Worm (Caenorhabditis elegans) whole organism, midembryonic: Measurements from ENCODE around the gene spas-1.

Source experiments
- T22C8.4 ChIP-seq: fragments of 200-800 bp; sonication (Bioruptor generic); IDR thresholded peaks from 2 replicates; pipeline ENCODE4 v1.3.6; 2022; ENCODE audit warnings: missing genetic modification characterization, missing compliant biosample characterization
- cog-1 ChIP-seq: sonication (generic microtip); optimal IDR thresholded peaks from 2 replicates; lab custom pipeline; 2016; ENCODE audit warnings: missing genetic modification characterization, missing compliant biosample characterization
- flt-1 ChIP-seq: fragments of 200-800 bp; sonication (Bioruptor generic); IDR thresholded peaks from 2 replicates; pipeline ENCODE4 v1.3.6; 2022; ENCODE audit warnings: missing genetic modification characterization, missing compliant biosample characterization
- klf-2 ChIP-seq: fragments of 200-800 bp; sonication (Bioruptor generic); conservative IDR thresholded peaks from 2 replicates; pipeline ENCODE4 v1.3.6; 2022; ENCODE audit warnings: missing genetic modification reagents, missing genetic modification characterization, missing compliant biosample characterization
- med-1 ChIP-seq: sonication (generic microtip); optimal IDR thresholded peaks from 2 replicates; lab custom pipeline; 2017; ENCODE audit warnings: missing genetic modification characterization, mild to moderate bottlenecking, missing compliant biosample characterization, antibody characterized with exemption, missing genetic modification reagents; ENCODE audit not compliant: insufficient read depth
- ref-1 ChIP-seq: fragments of 200-800 bp; sonication (Bioruptor generic); conservative IDR thresholded peaks from 2 replicates; pipeline ENCODE4 v1.3.6; 2022; ENCODE audit warnings: missing genetic modification reagents, missing genetic modification characterization, missing compliant biosample characterization
- tab-1 ChIP-seq: fragments of 200-800 bp; sonication (Bioruptor generic); IDR thresholded peaks from 2 replicates; pipeline ENCODE4 v1.3.6; 2022; ENCODE audit warnings: missing genetic modification characterization, missing compliant biosample characterization
- ztf-23 ChIP-seq: fragments of 200-800 bp; sonication (Bioruptor generic); IDR thresholded peaks from 2 replicates; pipeline ENCODE4 v1.3.6; 2022; ENCODE audit warnings: missing genetic modification reagents, missing genetic modification characterization, missing compliant biosample characterization
- ztf-29 ChIP-seq: fragments of 200-800 bp; sonication (Bioruptor generic); IDR thresholded peaks from 2 replicates; pipeline ENCODE4 v1.3.6; 2022; ENCODE audit warnings: missing genetic modification reagents, missing genetic modification characterization, missing compliant biosample characterization

The spas-1 gene

DNA sequence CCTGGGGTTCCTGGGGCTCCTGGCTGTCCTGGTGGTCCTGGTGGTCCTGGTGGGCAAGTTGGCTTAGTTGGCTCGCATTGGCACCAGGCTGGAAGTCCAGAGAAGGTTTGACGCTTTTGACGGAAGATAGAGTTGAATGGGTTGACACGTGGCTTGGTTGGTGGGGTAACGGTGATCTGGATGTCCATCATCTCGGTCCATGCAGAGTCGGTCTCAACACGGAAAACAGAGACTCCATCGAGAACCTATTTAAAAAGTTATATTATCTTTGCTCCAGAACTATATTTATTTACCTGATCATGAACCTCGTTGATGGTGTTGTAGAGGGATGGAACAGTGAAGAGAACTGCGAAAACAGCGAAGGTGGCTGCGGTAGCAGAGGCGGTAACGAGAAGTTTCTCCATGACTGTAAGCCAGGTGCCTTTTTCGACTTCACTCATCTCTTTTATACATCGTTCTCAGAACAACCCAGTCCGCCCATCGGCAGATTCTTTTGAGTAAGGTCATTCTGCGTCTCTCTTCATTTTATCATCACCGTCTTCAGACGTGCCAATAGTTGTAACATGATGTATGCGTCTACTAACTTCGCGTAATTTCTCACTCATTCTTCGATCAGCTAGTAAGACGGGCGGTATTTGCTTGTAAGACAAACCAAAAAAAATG, 15.2 kb upstream of the spas-1 start, which contains the start of gene col-144:
Gene col-144 (minus strand): TSS at position 419 of the 663 bp plus-strand sequence.
- TF ChIP-seq cog-1, result no peak
- TF ChIP-seq T22C8.4 (GFP tag; lab: Robert Waterston, UW), result no peak
- no peak for TF ChIP-seq klf-2 (GFP tag; lab: Robert Waterston, UW)
- no peak for TF ChIP-seq med-1 (GFP tag; lab: Kevin White, UChicago)
- TF ChIP-seq ztf-23 (GFP tag; lab: Robert Waterston, UW), result no peak
- no peak for TF ChIP-seq ztf-29 (GFP tag; lab: Robert Waterston, UW)
- TF ChIP-seq tab-1 (GFP tag; lab: Robert Waterston, UW), result no peak
- TF ChIP-seq flt-1 (GFP tag; lab: Robert Waterston, UW), result no peak
- no peak for TF ChIP-seq ref-1 (GFP tag; lab: Robert Waterston, UW)

DNA sequence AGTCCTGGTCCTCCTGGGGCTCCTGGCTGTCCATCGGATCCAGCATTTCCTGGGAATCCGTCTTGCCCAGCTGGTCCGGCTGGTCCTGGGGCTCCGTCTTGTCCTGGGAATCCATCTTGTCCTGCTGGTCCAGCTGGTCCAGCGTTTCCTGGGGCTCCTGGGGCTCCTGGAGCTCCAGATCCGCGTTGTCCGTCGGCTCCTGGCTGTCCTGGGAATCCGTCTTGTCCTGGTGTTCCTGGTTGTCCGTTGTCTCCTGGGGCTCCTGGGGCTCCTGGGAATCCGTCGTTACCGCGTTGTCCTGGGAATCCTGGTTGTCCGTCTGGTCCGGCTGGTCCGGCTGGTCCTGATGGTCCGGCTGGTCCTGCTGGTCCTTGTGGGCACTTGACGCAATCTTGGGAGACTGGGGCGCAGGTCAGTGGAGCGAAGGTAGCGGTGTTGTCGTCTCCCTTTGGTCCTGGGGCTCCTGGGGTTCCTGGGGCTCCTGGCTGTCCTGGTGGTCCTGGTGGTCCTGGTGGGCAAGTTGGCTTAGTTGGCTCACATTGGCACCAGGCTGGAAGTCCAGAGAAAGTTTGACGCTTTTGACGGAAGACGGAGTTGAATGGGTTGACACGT, 13.4 kb upstream of the spas-1 start:
- TF ChIP-seq klf-2 (GFP tag; lab: Robert Waterston, UW) (no peak), ref-1 (GFP tag; lab: Robert Waterston, UW) (no peak), ztf-29 (GFP tag; lab: Robert Waterston, UW) (no peak), T22C8.4 (GFP tag; lab: Robert Waterston, UW) (no peak), flt-1 (GFP tag; lab: Robert Waterston, UW) (no peak), tab-1 (GFP tag; lab: Robert Waterston, UW) (no peak), ztf-23 (GFP tag; lab: Robert Waterston, UW) (no peak), med-1 (GFP tag; lab: Kevin White, UChicago) (no peak), cog-1 (no peak)

DNA sequence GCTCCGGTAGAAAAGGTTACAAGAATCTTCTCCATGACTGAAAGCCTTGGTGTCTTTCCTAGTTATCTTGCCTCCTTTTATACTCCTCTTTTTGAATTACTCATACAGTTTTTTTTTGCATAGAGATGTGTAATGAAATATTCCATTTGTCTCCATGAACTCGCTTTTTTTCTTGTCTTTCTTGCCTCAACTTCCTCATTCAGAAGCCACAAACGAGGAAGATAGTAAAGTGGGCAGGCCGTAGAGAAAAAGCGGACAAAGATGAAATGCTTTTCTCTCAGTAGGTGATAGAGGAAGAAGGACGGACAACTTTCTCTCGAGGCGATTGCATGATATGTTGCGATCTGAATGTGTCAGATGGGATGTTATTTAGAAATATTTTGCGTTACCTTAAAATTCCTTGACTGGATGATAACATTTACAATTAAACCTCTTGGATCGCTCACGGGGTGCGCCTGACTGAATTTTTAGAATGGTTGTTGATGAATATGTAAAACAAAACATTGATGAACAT, 12.6 kb upstream of the spas-1 start, which contains the start of gene col-145:
Gene col-145 (minus strand): TSS at position 51 of the 514 bp plus-strand sequence.
- TF ChIP-seq flt-1 (GFP tag; lab: Robert Waterston, UW) (no peak), tab-1 (GFP tag; lab: Robert Waterston, UW) (no peak), cog-1 (no peak), ztf-29 (GFP tag; lab: Robert Waterston, UW) (no peak), ref-1 (GFP tag; lab: Robert Waterston, UW) (no peak), klf-2 (GFP tag; lab: Robert Waterston, UW) (no peak), T22C8.4 (GFP tag; lab: Robert Waterston, UW) (no peak), med-1 (GFP tag; lab: Kevin White, UChicago) (no peak), ztf-23 (GFP tag; lab: Robert Waterston, UW) (no peak)

DNA sequence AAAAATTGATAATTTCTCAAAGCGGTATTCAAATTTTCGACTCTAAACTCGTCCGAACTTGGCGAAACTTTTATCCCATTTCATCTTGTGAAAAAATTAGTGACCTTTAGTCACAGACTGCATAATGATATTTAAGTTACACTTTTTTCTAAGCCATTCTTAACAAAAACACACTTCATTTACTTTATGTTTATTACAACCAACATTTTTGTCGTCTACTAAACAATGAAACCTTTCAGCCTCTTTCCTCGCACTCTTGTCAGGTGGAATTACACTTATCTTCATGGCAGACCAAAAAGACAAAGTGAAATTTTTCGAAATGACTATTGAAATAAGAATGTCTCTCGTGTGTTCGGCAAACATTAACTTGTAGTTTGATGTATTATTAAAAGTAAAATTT, 11.7 kb upstream of the spas-1 start:
- TF ChIP-seq ztf-29 (GFP tag; lab: Robert Waterston, UW) (no peak), flt-1 (GFP tag; lab: Robert Waterston, UW) (no peak), ztf-23 (GFP tag; lab: Robert Waterston, UW) (no peak)

DNA sequence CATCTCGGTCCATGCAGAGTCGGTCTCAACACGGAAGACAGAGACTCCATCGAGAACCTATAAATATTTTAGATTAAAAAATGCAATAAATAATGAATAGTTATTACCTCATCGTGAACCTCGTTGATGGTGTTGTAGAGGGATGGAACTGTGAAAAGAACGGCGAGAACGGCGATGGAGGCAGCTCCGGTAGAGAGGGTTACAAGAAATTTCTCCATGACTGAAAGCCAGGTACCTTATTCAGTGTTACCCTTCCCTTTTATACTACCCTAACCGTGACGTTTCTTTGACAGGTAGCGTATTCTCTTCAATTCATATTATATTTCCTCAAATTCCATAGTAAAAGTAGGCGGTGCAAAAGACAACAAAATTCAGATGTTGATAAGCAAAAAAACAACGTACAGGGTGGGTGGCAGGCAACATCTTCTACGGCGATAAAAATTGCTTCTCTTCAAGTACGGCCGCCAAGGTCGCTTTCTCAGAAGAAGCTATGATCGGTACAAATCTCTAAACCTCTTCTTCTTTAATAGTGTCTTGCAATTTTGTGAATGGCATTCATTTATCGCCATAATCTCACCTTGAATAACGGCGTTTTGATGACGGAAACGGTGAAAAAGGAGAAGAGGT, 10.4 kb upstream of the spas-1 start, which contains the start of gene col-10:
Gene col-10 (minus strand): TSS at position 235 of the 627 bp plus-strand sequence.
- TF ChIP-seq ztf-23 (GFP tag; lab: Robert Waterston, UW) (no peak), ztf-29 (GFP tag; lab: Robert Waterston, UW) (no peak), med-1 (GFP tag; lab: Kevin White, UChicago) (no peak), T22C8.4 (GFP tag; lab: Robert Waterston, UW) (no peak), cog-1 (no peak), tab-1 (GFP tag; lab: Robert Waterston, UW) (no peak), flt-1 (GFP tag; lab: Robert Waterston, UW) (no peak), klf-2 (GFP tag; lab: Robert Waterston, UW) (no peak), ref-1 (GFP tag; lab: Robert Waterston, UW) (no peak)

DNA sequence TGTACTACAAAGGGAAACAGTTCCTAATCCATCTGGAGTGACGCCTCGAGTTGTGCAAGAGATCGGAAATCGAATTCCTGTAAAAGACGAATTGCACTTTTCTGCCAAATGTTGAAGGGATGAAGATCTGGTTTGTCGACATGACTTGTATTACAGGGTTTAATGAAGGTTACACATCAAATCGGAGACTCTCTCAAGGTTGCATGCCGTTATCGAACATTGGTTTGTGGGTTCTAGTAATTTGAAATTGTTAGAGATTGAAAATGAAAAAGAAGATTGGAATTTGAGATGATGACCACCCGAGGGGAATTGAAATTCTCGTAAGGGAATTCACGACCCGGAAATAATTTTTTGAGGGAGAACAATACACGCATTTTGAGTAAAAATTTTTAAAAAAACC, 9.3 kb upstream of the spas-1 start:
- TF ChIP-seq ref-1 (GFP tag; lab: Robert Waterston, UW) (no peak), flt-1 (GFP tag; lab: Robert Waterston, UW) (no peak), tab-1 (GFP tag; lab: Robert Waterston, UW) (no peak), ztf-29 (GFP tag; lab: Robert Waterston, UW) (no peak), klf-2 (GFP tag; lab: Robert Waterston, UW) (no peak), T22C8.4 (GFP tag; lab: Robert Waterston, UW) (no peak)

DNA sequence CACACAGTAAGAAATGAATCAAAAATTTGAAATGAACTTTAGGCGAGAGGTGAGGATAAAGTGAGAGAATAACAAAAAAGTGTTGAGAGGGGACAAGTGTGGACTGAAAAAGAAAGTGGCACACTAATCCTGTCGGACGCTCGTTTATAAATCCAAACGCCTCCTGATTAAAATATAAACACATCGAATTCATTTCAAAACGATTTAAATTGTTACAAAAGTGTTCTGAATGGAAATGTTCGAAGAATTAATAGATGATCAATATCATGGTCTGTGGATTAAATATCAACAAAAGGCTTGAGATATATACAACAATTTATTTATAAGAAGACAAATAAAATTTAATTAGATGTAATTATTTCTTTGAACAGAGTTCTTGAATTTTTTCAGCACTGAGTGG, 7.5 kb upstream of the spas-1 start, which contains the start of gene B0222.11:
Gene B0222.11 (minus strand): TSS at position 101 of the 400 bp plus-strand sequence.
- TF ChIP-seq ztf-29 (GFP tag; lab: Robert Waterston, UW), result no peak
- no peak for TF ChIP-seq tab-1 (GFP tag; lab: Robert Waterston, UW)
- TF ChIP-seq flt-1 (GFP tag; lab: Robert Waterston, UW), result no peak
- TF ChIP-seq med-1 (GFP tag; lab: Kevin White, UChicago), result no peak
- no peak for TF ChIP-seq ztf-23 (GFP tag; lab: Robert Waterston, UW)
- no peak for TF ChIP-seq klf-2 (GFP tag; lab: Robert Waterston, UW)

DNA sequence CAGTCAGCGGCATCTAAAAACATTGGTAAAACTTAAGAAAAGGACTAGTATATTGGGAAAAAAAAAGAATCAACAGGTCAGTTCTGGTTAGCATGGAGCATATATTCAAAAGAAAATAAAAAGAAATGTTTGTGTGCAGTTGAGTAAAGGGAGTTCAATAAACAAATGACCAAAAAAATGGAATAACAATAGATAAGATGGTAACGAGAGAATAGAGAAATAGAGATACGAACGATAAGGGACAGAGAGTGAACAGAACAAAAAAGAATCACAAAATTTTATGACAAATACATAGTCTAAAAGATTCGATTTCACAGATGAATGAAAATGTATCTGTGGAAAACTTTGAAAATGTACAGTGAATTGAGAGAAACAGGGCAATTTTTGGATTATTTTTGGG, 2.6 kb upstream of the spas-1 start, which contains the start of gene gad-3:
Gene gad-3 (minus strand): TSS at position 17 of the 400 bp plus-strand sequence.
- TF ChIP-seq med-1 (GFP tag; lab: Kevin White, UChicago) (no peak), ztf-23 (GFP tag; lab: Robert Waterston, UW) (no peak), klf-2 (GFP tag; lab: Robert Waterston, UW) (no peak)
